Fruit fly (Drosophila melanogaster): ENCODE results near the gene Yp2.

DNA sequence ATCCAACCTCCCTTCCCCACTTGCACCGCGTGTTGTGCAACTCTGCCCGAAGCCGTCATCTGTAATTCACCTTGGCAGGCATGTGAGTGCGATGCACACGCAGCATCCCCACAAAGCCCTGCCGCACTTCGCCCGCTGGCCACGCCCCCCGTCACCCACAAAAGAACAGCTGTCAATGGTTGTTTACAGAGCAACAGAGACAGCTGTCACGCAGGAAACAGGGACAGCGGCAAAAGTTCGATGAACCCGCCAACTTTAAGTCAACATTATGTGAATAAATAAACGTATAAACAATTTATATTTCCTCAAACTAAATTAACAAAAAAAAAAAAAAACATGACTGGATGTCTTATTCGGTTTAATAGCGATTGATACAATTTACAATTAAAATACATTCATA lies 19.1 kb upstream of the Yp2 start:
- TF ChIP-seq CG31365 (tag; optimal IDR thresholded peaks at IDR 0.05) (no peak), gsb (GFP tag; IDR thresholded peaks at IDR 0.05) (no peak), sc (optimal IDR thresholded peaks at IDR 0.05) (no peak), sc (GFP tag; optimal IDR thresholded peaks at IDR 0.05) (no peak), org-1 (GFP tag; optimal IDR thresholded peaks at IDR 0.05) (no peak), Dad (GFP tag; optimal IDR thresholded peaks at IDR 0.05) (no peak), stc (GFP tag; IDR thresholded peaks at IDR 0.05) (no peak), row (GFP tag; IDR thresholded peaks at IDR 0.05) (no peak)
